Worm (Caenorhabditis elegans): ENCODE measurements around the gene cyp-14A2.
"Not testable (repeated sequence)": the region's sequence is repeated elsewhere in the genome, so short reads cannot be mapped to it uniquely, and the experiment has no call there.

- not testable (repeated sequence) for TF ChIP-seq nhr-11 (tag; optimal IDR thresholded peaks at IDR 0.05); R02D3.7 (tag; optimal IDR thresholded peaks at IDR 0.05); nhr-76 (tag; optimal IDR thresholded peaks at IDR 0.05); fos-1 (tag; optimal IDR thresholded peaks at IDR 0.05); lin-39 (tag; optimal IDR thresholded peaks at IDR 0.05); elt-3 (tag; optimal IDR thresholded peaks at IDR 0.05); nhr-43 (tag; optimal IDR thresholded peaks at IDR 0.05; ENCODE audit: poor library complexity, severe bottlenecking); pha-4 (tag; optimal IDR thresholded peaks at IDR 0.05); tbx-2 (tag; optimal IDR thresholded peaks at IDR 0.05); egl-5 (tag; optimal IDR thresholded peaks at IDR 0.05); fkh-10 (GFP tag; optimal IDR thresholded peaks at IDR 0.05); unc-39 (tag; optimal IDR thresholded peaks at IDR 0.05)
These were observed 8.4 kb downstream of the cyp-14A2 start for ce11 chrX:13261037-13261592.

All from whole organism, L3 larva.